Fruit fly (Drosophila melanogaster) Kc167 (cell line): Measurements from ENCODE around the gene wisp.

Source experiments
- insv ChIP-seq: fragments of >200 bp; optimal IDR thresholded peaks from 3 replicates; lab custom pipeline; 2018; ENCODE audit warnings: missing external identifiers
- psq ChIP-seq: fragments of >200 bp; optimal IDR thresholded peaks from 2 replicates; lab custom pipeline; 2017; ENCODE audit warnings: missing external identifiers
- ttk ChIP-seq: sonication (Bioruptor generic); optimal IDR thresholded peaks from 2 replicates; lab custom pipeline; 2017; ENCODE audit warnings: missing external identifiers

dm6 chrX:11891682-11892179, 2.0 kb upstream of the wisp start, which contains the start of gene sicily:
- no peak for TF ChIP-seq insv (lab: Kevin White, UChicago)
- TF ChIP-seq ttk: no peak
- TF ChIP-seq psq (lab: Kevin White, UChicago): no peak
